Fruit fly (Drosophila melanogaster): Measurements from ENCODE around the gene CG31086.

Gene CG31086

DNA sequence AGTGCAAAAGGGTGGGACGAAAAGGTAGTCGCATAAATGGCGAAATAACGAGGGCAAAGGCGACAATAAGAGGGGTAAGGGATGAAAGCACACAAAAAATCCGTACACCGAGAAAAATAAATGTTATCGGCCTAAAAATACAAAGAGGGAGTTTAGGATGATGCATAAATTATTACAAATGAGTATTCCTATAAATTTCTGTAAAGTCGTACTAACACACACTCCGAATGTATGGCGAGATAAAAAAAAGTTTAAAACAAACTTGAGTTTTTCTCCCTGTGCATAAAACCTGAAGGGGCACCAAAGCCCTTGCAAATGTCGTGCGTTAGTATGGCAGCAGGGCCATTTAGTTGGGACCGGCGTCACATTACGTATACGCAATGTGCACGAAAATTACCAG is 13.0 kb upstream of the CG31086 start (continued):
- TF ChIP-seq Taf1 (GFP tag; IDR thresholded peaks at IDR 0.05) (no peak), bab2 (GFP tag; optimal IDR thresholded peaks at IDR 0.05) (peak; percentile 51), sima (GFP tag; optimal IDR thresholded peaks at IDR 0.05) (no peak), cato (GFP tag; optimal IDR thresholded peaks at IDR 0.05; ENCODE audit: borderline replicate concordance) (no peak), CG18619 (GFP tag; optimal IDR thresholded peaks at IDR 0.05) (no peak), seq (GFP tag; IDR thresholded peaks at IDR 0.05) (0 out of 2 replicates have a peak, but pooled peaks have one; percentile 14), Xbp1 (GFP tag; optimal IDR thresholded peaks at IDR 0.05) (peak; percentile 20), maf-S (GFP tag; optimal IDR thresholded peaks at IDR 0.05) (no peak), gem (tag; optimal IDR thresholded peaks at IDR 0.05) (peak; percentile 60), CHES-1-like (GFP tag; optimal IDR thresholded peaks at IDR 0.05) (no peak), nerfin-1 (tag; optimal IDR thresholded peaks at IDR 0.05) (no peak), dimm (GFP tag; IDR thresholded peaks at IDR 0.05) (no peak), lola (GFP tag; optimal IDR thresholded peaks at IDR 0.05) (no peak), zen (tag; optimal IDR thresholded peaks at IDR 0.05) (no peak), CG34224 (GFP tag; IDR thresholded peaks at IDR 0.05; ENCODE audit: partially characterized antibody) (no peak), Ptx1 (GFP tag; IDR thresholded peaks at IDR 0.05) (peak; percentile 70), HmgD (GFP tag; optimal IDR thresholded peaks at IDR 0.05) (no peak), ems (GFP tag; optimal IDR thresholded peaks at IDR 0.05) (peak; percentile 68), CG10209 (GFP tag; optimal IDR thresholded peaks at IDR 0.05) (peak; percentile 1), btn (GFP tag; optimal IDR thresholded peaks at IDR 0.05) (no peak), CG17328 (GFP tag; IDR thresholded peaks at IDR 0.05) (no peak), slbo (GFP tag; IDR thresholded peaks at IDR 0.05) (no peak), CG15514 (GFP tag; optimal IDR thresholded peaks at IDR 0.05) (peak; percentile 65), CG8944 (GFP tag; optimal IDR thresholded peaks at IDR 0.05) (peak; percentile 6), CG17361 (GFP tag; IDR thresholded peaks at IDR 0.05) (no peak), CG43689 (GFP tag; IDR thresholded peaks at IDR 0.05) (peak; percentile 11; the same call in 1 of the 2 replicates), CG12104 (GFP tag; optimal IDR thresholded peaks at IDR 0.05) (peak; percentile 39), grn (GFP tag; optimal IDR thresholded peaks at IDR 0.05) (no peak), Blimp-1 (GFP tag; optimal IDR thresholded peaks at IDR 0.05) (no peak), CG11456 (GFP tag; IDR thresholded peaks at IDR 0.05) (no peak), CG3163 (GFP tag; optimal IDR thresholded peaks at IDR 0.05) (no peak), odd (GFP tag; optimal IDR thresholded peaks at IDR 0.05) (no peak), Spps (tag; optimal IDR thresholded peaks at IDR 0.05) (no peak), Trl (optimal IDR thresholded peaks at IDR 0.05) (no peak), Trl (GFP tag; optimal IDR thresholded peaks at IDR 0.05) (peak; percentile 27), exex (tag; optimal IDR thresholded peaks at IDR 0.05) (peak; percentile 31), Fer1 (GFP tag; optimal IDR thresholded peaks at IDR 0.05) (peak; percentile 87), croc (GFP tag; conservative IDR thresholded peaks at IDR 0.05) (peak; percentile 27; the same call in 1 of the 3 replicates), esg (GFP tag; conservative IDR thresholded peaks at IDR 0.05) (0 out of 2 replicates have a peak, but pooled peaks have one; percentile 18), hb (GFP tag; IDR thresholded peaks at IDR 0.05; ENCODE audit: partially characterized antibody) (no peak), cwo (GFP tag; optimal IDR thresholded peaks at IDR 0.05) (peak; percentile 69), trem (tag; optimal IDR thresholded peaks at IDR 0.05) (no peak), CG4360 (GFP tag; IDR thresholded peaks at IDR 0.05) (no peak), CG10979 (tag; optimal IDR thresholded peaks at IDR 0.05) (no peak), CG18599 (GFP tag; optimal IDR thresholded peaks at IDR 0.05) (peak; percentile 88), dmrt11E (tag; optimal IDR thresholded peaks at IDR 0.05) (no peak), CG7271 (tag; optimal IDR thresholded peaks at IDR 0.05) (no peak), Ssrp (tag; optimal IDR thresholded peaks at IDR 0.05) (no peak), CG6654 (GFP tag; optimal IDR thresholded peaks at IDR 0.05) (no peak), CG8359 (GFP tag; optimal IDR thresholded peaks at IDR 0.05; ENCODE audit: borderline replicate concordance) (no peak), vfl (GFP tag; optimal IDR thresholded peaks at IDR 0.05) (no peak)
